Fruit fly (Drosophila melanogaster): ENCODE data around the gene CG1637.

The CG1637 gene

DNA sequence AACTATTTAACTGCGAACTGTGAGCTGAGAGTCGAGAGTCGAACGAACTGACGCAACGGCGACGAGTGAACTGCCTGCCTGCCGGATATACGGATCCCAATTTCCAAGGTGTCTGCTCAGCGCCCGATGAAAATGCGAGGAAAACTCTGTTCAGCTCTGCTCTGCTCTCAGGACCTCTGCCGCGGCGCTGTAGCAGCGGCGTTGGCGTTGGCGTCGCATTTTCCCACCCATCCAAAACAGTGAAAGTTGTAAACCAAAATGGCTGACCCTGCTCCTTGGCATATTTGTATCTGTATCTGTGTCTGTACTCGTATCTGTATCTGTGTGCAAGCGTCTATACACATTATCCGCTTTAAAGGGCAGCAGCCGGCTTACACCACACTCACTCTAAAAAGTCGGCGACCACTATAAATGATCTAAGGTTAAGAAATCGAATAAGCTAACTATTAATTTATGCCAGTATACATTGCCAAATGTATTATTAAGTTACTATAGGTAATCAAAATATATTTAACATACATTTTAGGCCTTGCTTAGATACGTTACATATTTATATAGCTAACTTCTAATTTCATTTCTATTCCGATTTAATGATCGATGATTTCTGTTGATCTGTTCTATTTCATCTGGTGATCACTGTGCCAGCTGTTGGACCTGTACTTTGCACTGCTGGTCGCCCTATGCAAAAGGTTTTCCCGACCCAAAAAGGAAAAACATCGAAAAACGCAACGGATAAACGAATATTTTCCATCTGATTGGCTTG, 54.8 kb downstream of the CG1637 start (continued):
- TF ChIP-seq ase (GFP tag; IDR thresholded peaks at IDR 0.05) (no peak), CG4328 (GFP tag; optimal IDR thresholded peaks at IDR 0.05) (peak; percentile 53), Bdp1 (GFP tag; optimal IDR thresholded peaks at IDR 0.05) (peak; percentile 17), Meics (GFP tag; optimal IDR thresholded peaks at IDR 0.05) (peak; percentile 70), E2f1 (GFP tag; IDR thresholded peaks at IDR 0.05) (peak; percentile 56), sisA (GFP tag; IDR thresholded peaks at IDR 0.05) (peak; percentile 56), Lpt (GFP tag; optimal IDR thresholded peaks at IDR 0.05) (no peak), CG8388 (GFP tag; optimal IDR thresholded peaks at IDR 0.05) (peak; percentile 100), fd96Cb (tag; optimal IDR thresholded peaks at IDR 0.05) (peak; percentile 85), CG34224 (GFP tag; IDR thresholded peaks at IDR 0.05; ENCODE audit: partially characterized antibody) (no peak), lab (GFP tag; optimal IDR thresholded peaks at IDR 0.05) (peak; percentile 71), Mad (GFP tag; optimal IDR thresholded peaks at IDR 0.05) (peak; percentile 35), CG4854 (GFP tag; optimal IDR thresholded peaks at IDR 0.05) (peak; percentile 51), dpn (GFP tag; optimal IDR thresholded peaks at IDR 0.05) (peak in 1 of 2 experiments; percentile 40), tio (GFP tag; optimal IDR thresholded peaks at IDR 0.05) (peak; percentile 47), ind (GFP tag; optimal IDR thresholded peaks at IDR 0.05) (peak; percentile 54), CG15011 (GFP tag; optimal IDR thresholded peaks at IDR 0.05) (peak; percentile 60), dmrt11E (tag; optimal IDR thresholded peaks at IDR 0.05) (peak; percentile 95), tx (GFP tag; optimal IDR thresholded peaks at IDR 0.05) (peak; percentile 15), Fer3 (tag; optimal IDR thresholded peaks at IDR 0.05) (peak; percentile 48), Mes4 (GFP tag; optimal IDR thresholded peaks at IDR 0.05) (peak; percentile 20), CG12299 (tag; optimal IDR thresholded peaks at IDR 0.05) (peak; percentile 47), gcm (GFP tag; optimal IDR thresholded peaks at IDR 0.05) (peak; percentile 66), NfI (GFP tag; optimal IDR thresholded peaks at IDR 0.05) (peak; percentile 48), CG2678 (tag; optimal IDR thresholded peaks at IDR 0.05) (peak; percentile 88), Ets65A (GFP tag) (peak; percentile 69), chif (GFP tag; optimal IDR thresholded peaks at IDR 0.05) (peak; percentile 18 to 55), tgo (GFP tag; IDR thresholded peaks at IDR 0.05) (peak; percentile 38; the same call in 2 of the 3 replicates), dan (GFP tag; IDR thresholded peaks at IDR 0.05) (no peak; the same call in 1 of the 2 replicates), sug (tag; optimal IDR thresholded peaks at IDR 0.05) (peak; percentile 18), Chrac-16 (GFP tag; optimal IDR thresholded peaks at IDR 0.05) (peak; percentile 37), Lim3 (GFP tag; IDR thresholded peaks at IDR 0.05) (no peak), bab2 (GFP tag; optimal IDR thresholded peaks at IDR 0.05) (peak; percentile 13), B-H2 (GFP tag; optimal IDR thresholded peaks at IDR 0.05) (no peak), bsh (GFP tag; optimal IDR thresholded peaks at IDR 0.05) (peak in 1 of 2 experiments; percentile 80), CG7556 (GFP tag; optimal IDR thresholded peaks at IDR 0.05) (peak; percentile 89), HLH3B (GFP tag; IDR thresholded peaks at IDR 0.05) (peak; percentile 51), CG15479 (GFP tag; optimal IDR thresholded peaks at IDR 0.05) (peak; percentile 48), sqz (GFP tag; optimal IDR thresholded peaks at IDR 0.05) (peak; percentile 58), Jarid2 (GFP tag; optimal IDR thresholded peaks at IDR 0.05) (peak; percentile 27), run (tag; optimal IDR thresholded peaks at IDR 0.05) (peak; percentile 26), dysf (GFP tag; IDR thresholded peaks at IDR 0.05) (peak; percentile 45; the same call in 2 of the 3 replicates), CG17568 (GFP tag; optimal IDR thresholded peaks at IDR 0.05) (no peak), az2 (GFP tag; optimal IDR thresholded peaks at IDR 0.05) (peak; percentile 29), salm (tag; optimal IDR thresholded peaks at IDR 0.05) (peak; percentile 40), tna (GFP tag; IDR thresholded peaks at IDR 0.05; ENCODE audit: partially characterized antibody) (no peak), HHEX (GFP tag; optimal IDR thresholded peaks at IDR 0.05) (peak; percentile 47), so (GFP tag; IDR thresholded peaks at IDR 0.05) (peak; percentile 34; the same call in 1 of the 3 replicates), bcd (GFP tag; optimal IDR thresholded peaks at IDR 0.05) (peak; percentile 68)

All from whole organism, embryonic.